Worm (Caenorhabditis elegans) whole organism, midembryonic: ENCODE results near the gene D1086.21.
"Not testable (repeated sequence)": the region's sequence is repeated elsewhere in the genome, so short reads cannot be mapped to it uniquely, and the experiment has no call there.

Source experiments
- T22C8.4 ChIP-seq: fragments of 200-800 bp; sonication (Bioruptor generic); IDR thresholded peaks from 2 replicates; pipeline ENCODE4 v1.3.6; 2022; ENCODE audit warnings: missing genetic modification characterization, missing compliant biosample characterization
- cog-1 ChIP-seq: sonication (generic microtip); optimal IDR thresholded peaks from 2 replicates; lab custom pipeline; 2016; ENCODE audit warnings: missing genetic modification characterization, missing compliant biosample characterization
- klf-2 ChIP-seq: fragments of 200-800 bp; sonication (Bioruptor generic); conservative IDR thresholded peaks from 2 replicates; pipeline ENCODE4 v1.3.6; 2022; ENCODE audit warnings: missing genetic modification reagents, missing genetic modification characterization, missing compliant biosample characterization
- med-1 ChIP-seq: sonication (generic microtip); optimal IDR thresholded peaks from 2 replicates; lab custom pipeline; 2017; ENCODE audit warnings: missing genetic modification characterization, mild to moderate bottlenecking, missing compliant biosample characterization, antibody characterized with exemption, missing genetic modification reagents; ENCODE audit not compliant: insufficient read depth
- ref-1 ChIP-seq: fragments of 200-800 bp; sonication (Bioruptor generic); conservative IDR thresholded peaks from 2 replicates; pipeline ENCODE4 v1.3.6; 2022; ENCODE audit warnings: missing genetic modification reagents, missing genetic modification characterization, missing compliant biosample characterization
- tab-1 ChIP-seq: fragments of 200-800 bp; sonication (Bioruptor generic); IDR thresholded peaks from 2 replicates; pipeline ENCODE4 v1.3.6; 2022; ENCODE audit warnings: missing genetic modification characterization, missing compliant biosample characterization
- ztf-23 ChIP-seq: fragments of 200-800 bp; sonication (Bioruptor generic); IDR thresholded peaks from 2 replicates; pipeline ENCODE4 v1.3.6; 2022; ENCODE audit warnings: missing genetic modification reagents, missing genetic modification characterization, missing compliant biosample characterization
- ztf-29 ChIP-seq: fragments of 200-800 bp; sonication (Bioruptor generic); IDR thresholded peaks from 2 replicates; pipeline ENCODE4 v1.3.6; 2022; ENCODE audit warnings: missing genetic modification reagents, missing genetic modification characterization, missing compliant biosample characterization

DNA sequence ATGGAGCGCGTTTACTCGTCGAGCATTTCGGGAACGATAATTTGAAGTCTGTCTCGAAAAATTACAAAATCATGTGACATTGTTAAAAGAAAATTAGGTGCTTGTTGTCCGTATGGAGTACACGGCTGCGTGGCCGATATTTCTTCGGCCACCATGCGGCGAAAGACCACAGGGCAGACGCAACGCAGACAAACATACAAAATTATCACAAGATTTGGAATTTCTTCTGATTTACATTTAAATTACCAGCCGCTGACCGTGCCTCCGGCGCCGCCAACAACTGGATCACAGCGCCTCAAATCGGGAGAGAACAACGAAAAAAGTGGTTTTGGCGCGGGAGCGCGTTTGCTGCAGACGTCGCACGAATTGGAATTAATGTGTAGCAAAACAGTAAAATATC lies 9.4 kb upstream of the D1086.21 start:
- TF ChIP-seq ztf-29 (GFP tag; lab: Robert Waterston, UW) (peak; percentile 59; the same call in 1 of the 2 replicates), T22C8.4 (GFP tag; lab: Robert Waterston, UW) (peak; percentile 67), klf-2 (GFP tag; lab: Robert Waterston, UW) (peak; percentile 63; the same call in 1 of the 2 replicates), cog-1 (peak; percentile 74), ztf-23 (GFP tag; lab: Robert Waterston, UW) (peak; percentile 82)
- TF ChIP-seq med-1; tab-1 (GFP tag; lab: Robert Waterston, UW); ref-1 (GFP tag; lab: Robert Waterston, UW): not testable (repeated sequence)
